Worm (Caenorhabditis elegans) whole organism, dauer: Measurements from ENCODE around the gene nep-25.
"Not testable (repeated sequence)": the region's sequence is repeated elsewhere in the genome, so short reads cannot be mapped to it uniquely, and the experiment has no call there.

Experiments used
- unc-62 ChIP-seq: sonication (generic microtip); optimal IDR thresholded peaks from 2 replicates; lab custom pipeline; 2017; ENCODE audit warnings: missing biosample characterization, missing genetic modification reagents, missing genetic modification characterization

The nep-25 gene

ce11 chrII:5860621-5861020, 18.6 kb downstream of the nep-25 start:
- TF ChIP-seq unc-62 (GFP tag; lab: Kevin White, UChicago), result no peak

ce11 chrII:5863893-5864292, 21.9 kb downstream of the nep-25 start, which contains the start of gene tag-234:
Gene tag-234 (plus strand): TSS chrII:5864193.
- TF ChIP-seq unc-62 (GFP tag; lab: Kevin White, UChicago), result no peak

ce11 chrII:5865405-5866308, 23.6 kb downstream of the nep-25 start, which contains the start of gene F55C12.19:
Gene F55C12.19 (plus strand): TSS chrII:5866139.
- TF ChIP-seq unc-62 (GFP tag; lab: Kevin White, UChicago), result no peak

ce11 chrII:5866920-5867319, 24.9 kb downstream of the nep-25 start:
- no peak for TF ChIP-seq unc-62 (GFP tag; lab: Kevin White, UChicago)

ce11 chrII:5871508-5871907, 29.5 kb downstream of the nep-25 start:
- no peak for TF ChIP-seq unc-62 (GFP tag; lab: Kevin White, UChicago)

- no peak for TF ChIP-seq unc-62 (GFP tag; lab: Kevin White, UChicago)
These were observed 30.4 kb downstream of the nep-25 start for ce11 chrII:5872414-5872813.

- TF ChIP-seq unc-62 (GFP tag; lab: Kevin White, UChicago), result no peak
These were observed 31.6 kb downstream of the nep-25 start, which contains the start of gene tex-2 for ce11 chrII:5873564-5874070. Gene tex-2 (minus strand): TSS chrII:5873614.

ce11 chrII:5874130-5874529, 32.1 kb downstream of the nep-25 start:
- no peak for TF ChIP-seq unc-62 (GFP tag; lab: Kevin White, UChicago)

ce11 chrII:5876053-5876452, 34.0 kb downstream of the nep-25 start, which contains the start of gene F55C12.6:
Gene F55C12.6 (minus strand): TSS chrII:5876153.
- no peak for TF ChIP-seq unc-62 (GFP tag; lab: Kevin White, UChicago)

- not testable (repeated sequence) for TF ChIP-seq unc-62 (GFP tag; lab: Kevin White, UChicago)
These were observed 34.5 kb downstream of the nep-25 start, which contains the start of gene F55C12.2 for ce11 chrII:5876511-5876910. Gene F55C12.2 (plus strand): TSS chrII:5876811.

- TF ChIP-seq unc-62 (GFP tag; lab: Kevin White, UChicago), result no peak
These were observed 38.6 kb downstream of the nep-25 start for ce11 chrII:5880677-5881076.

- TF ChIP-seq unc-62 (GFP tag; lab: Kevin White, UChicago), result no peak
These were observed 42.2 kb downstream of the nep-25 start, which contains the start of gene rfip-1 for ce11 chrII:5884252-5884651. Gene rfip-1 (plus strand): TSS chrII:5884552.

- no peak for TF ChIP-seq unc-62 (GFP tag; lab: Kevin White, UChicago)
These were observed 44.1 kb downstream of the nep-25 start for ce11 chrII:5885966-5886621.

ce11 chrII:5889417-5890139, 47.5 kb downstream of the nep-25 start:
- TF ChIP-seq unc-62 (GFP tag; lab: Kevin White, UChicago), result no peak

- TF ChIP-seq unc-62 (GFP tag; lab: Kevin White, UChicago), result no peak
These were observed 50.8 kb downstream of the nep-25 start for ce11 chrII:5892813-5893212.
